Fruit fly (Drosophila melanogaster) whole organism, prepupa: ENCODE measurements around the gene Ogdh.

Source experiments
- Blimp-1 ChIP-seq: fragments of 200-800 bp; sonication (Bioruptor generic); optimal IDR thresholded peaks from 3 replicates; lab custom pipeline; 2017; ENCODE audit warnings: missing biosample characterization, missing genetic modification characterization, mild to moderate bottlenecking, moderate library complexity, missing genetic modification reagents
- CG10669 ChIP-seq: fragments of 200-800 bp; sonication (Bioruptor generic); optimal IDR thresholded peaks from 3 replicates; lab custom pipeline; 2018; ENCODE audit warnings: missing biosample characterization, mild to moderate bottlenecking, missing genetic modification characterization, moderate library complexity
- CG11294 ChIP-seq: fragments of 200-800 bp; sonication (Bioruptor generic); IDR thresholded peaks from 2 replicates; pipeline ENCODE4 v1.3.6; 2022; ENCODE audit warnings: missing biosample characterization, missing genetic modification characterization
- CG11902 ChIP-seq: fragments of 200-800 bp; sonication (Bioruptor generic); optimal IDR thresholded peaks from 3 replicates; lab custom pipeline; 2016; ENCODE audit warnings: missing biosample characterization, missing genetic modification characterization
- CG1621 ChIP-seq: fragments of 200-800 bp; sonication (Bioruptor generic); optimal IDR thresholded peaks from 3 replicates; lab custom pipeline; 2018; ENCODE audit warnings: missing biosample characterization, mild to moderate bottlenecking, missing genetic modification characterization
- CG16779 ChIP-seq: fragments of 200-800 bp; sonication (Bioruptor generic); optimal IDR thresholded peaks from 3 replicates; lab custom pipeline; 2017; ENCODE audit warnings: missing biosample characterization, mild to moderate bottlenecking, missing genetic modification characterization
- CG3032 ChIP-seq: fragments of 200-800 bp; optimal IDR thresholded peaks from 2 replicates; lab custom pipeline; 2019; ENCODE audit warnings: missing biosample characterization, mild to moderate bottlenecking, missing genetic modification characterization, moderate library complexity
- CG31627 ChIP-seq: fragments of 200-800 bp; sonication (Bioruptor generic); optimal IDR thresholded peaks from 3 replicates; lab custom pipeline; 2016; ENCODE audit warnings: missing biosample characterization, missing genetic modification characterization
- CG34406 ChIP-seq: fragments of 200-800 bp; sonication (Bioruptor generic); optimal IDR thresholded peaks from 3 replicates; lab custom pipeline; 2016; ENCODE audit warnings: missing biosample characterization, missing genetic modification characterization
- CG3919 ChIP-seq: fragments of 200-800 bp; sonication (Bioruptor generic); optimal IDR thresholded peaks from 3 replicates; lab custom pipeline; 2016; ENCODE audit warnings: missing biosample characterization, missing genetic modification characterization
- CG4318 ChIP-seq: fragments of 200-800 bp; sonication (Bioruptor generic); optimal IDR thresholded peaks from 3 replicates; lab custom pipeline; 2017; ENCODE audit warnings: missing biosample characterization, mild to moderate bottlenecking, missing genetic modification characterization
- CG6163 ChIP-seq: fragments of 200-800 bp; sonication (Bioruptor generic); IDR thresholded peaks from 3 replicates; pipeline ENCODE4 v1.3.6; 2022; ENCODE audit warnings: missing biosample characterization, missing genetic modification characterization
- CG6792 ChIP-seq: fragments of 200-800 bp; sonication (Bioruptor generic); optimal IDR thresholded peaks from 3 replicates; lab custom pipeline; 2016; ENCODE audit warnings: missing biosample characterization, missing genetic modification characterization
- CG6808 ChIP-seq: fragments of 200-800 bp; sonication (Bioruptor generic); optimal IDR thresholded peaks from 3 replicates; lab custom pipeline; 2017; ENCODE audit warnings: missing biosample characterization, missing genetic modification characterization, mild to moderate bottlenecking, moderate library complexity, missing genetic modification reagents
- CG8119 ChIP-seq: fragments of 200-800 bp; sonication (Bioruptor generic); IDR thresholded peaks from 3 replicates; pipeline ENCODE4 v1.3.6; 2022; ENCODE audit warnings: missing biosample characterization, missing genetic modification characterization
- Eip78C ChIP-seq: fragments of 200-800 bp; sonication (Bioruptor generic); peaks from one replicate; lab custom pipeline; 2016; ENCODE audit warnings: missing biosample characterization, missing genetic modification characterization
- Eip93F ChIP-seq: fragments of 200-800 bp; sonication (Bioruptor generic); optimal IDR thresholded peaks from 2 replicates; lab custom pipeline; 2016; ENCODE audit warnings: missing biosample characterization, mild to moderate bottlenecking, missing genetic modification characterization
- Ets96B ChIP-seq: fragments of 200-800 bp; optimal IDR thresholded peaks from 2 replicates; lab custom pipeline; 2019; ENCODE audit warnings: missing biosample characterization, mild to moderate bottlenecking, missing genetic modification characterization, moderate library complexity
- Gug ChIP-seq: fragments of 200-800 bp; sonication (Bioruptor generic); IDR thresholded peaks from 2 replicates; pipeline ENCODE4 v1.3.6; 2022; ENCODE audit warnings: missing biosample characterization, missing genetic modification characterization
- Hr39 ChIP-seq: fragments of 200-800 bp; sonication (Bioruptor generic); optimal IDR thresholded peaks from 2 replicates; lab custom pipeline; 2016; ENCODE audit warnings: missing biosample characterization, missing genetic modification characterization
- Hr4 ChIP-seq: fragments of 200-800 bp; sonication (Bioruptor generic); optimal IDR thresholded peaks from 3 replicates; lab custom pipeline; 2016; ENCODE audit warnings: missing biosample characterization, missing genetic modification characterization
- Lpt ChIP-seq: fragments of 200-800 bp; sonication (Bioruptor generic); optimal IDR thresholded peaks from 3 replicates; lab custom pipeline; 2016; ENCODE audit warnings: missing biosample characterization, missing genetic modification characterization
- Met ChIP-seq: fragments of 200-800 bp; sonication (Bioruptor generic); optimal IDR thresholded peaks from 3 replicates; lab custom pipeline; 2016; ENCODE audit warnings: missing biosample characterization, missing genetic modification characterization
- OdsH ChIP-seq: fragments of 200-800 bp; sonication (Bioruptor generic); optimal IDR thresholded peaks from 3 replicates; lab custom pipeline; 2016; ENCODE audit warnings: missing biosample characterization, missing genetic modification characterization
- Sox102F ChIP-seq: fragments of 200-800 bp; sonication (Bioruptor generic); optimal IDR thresholded peaks from 2 replicates; lab custom pipeline; 2016; ENCODE audit warnings: missing biosample characterization, mild to moderate bottlenecking, missing genetic modification characterization
- Sox14 ChIP-seq: fragments of 200-800 bp; sonication (Bioruptor generic); optimal IDR thresholded peaks from 3 replicates; lab custom pipeline; 2016; ENCODE audit warnings: missing biosample characterization, missing genetic modification characterization
- Sox15 ChIP-seq: fragments of 200-800 bp; sonication (Bioruptor generic); optimal IDR thresholded peaks from 3 replicates; lab custom pipeline; 2016; ENCODE audit warnings: missing biosample characterization, missing genetic modification characterization
- dac ChIP-seq: fragments of 200-800 bp; sonication (Bioruptor generic); optimal IDR thresholded peaks from 2 replicates; lab custom pipeline; 2017; ENCODE audit warnings: missing biosample characterization, mild to moderate bottlenecking, missing genetic modification characterization
- eg ChIP-seq: fragments of 200-800 bp; sonication (Bioruptor generic); IDR thresholded peaks from 3 replicates; pipeline ENCODE4 v1.3.6; 2022; ENCODE audit warnings: missing biosample characterization, missing genetic modification characterization
- esn ChIP-seq: fragments of 200-800 bp; sonication (Bioruptor generic); optimal IDR thresholded peaks from 2 replicates; lab custom pipeline; 2016; ENCODE audit warnings: missing biosample characterization, mild to moderate bottlenecking, missing genetic modification characterization, moderate library complexity
- fd59A ChIP-seq: fragments of 200-800 bp; sonication (Bioruptor generic); optimal IDR thresholded peaks from 2 replicates; lab custom pipeline; 2017; ENCODE audit warnings: missing biosample characterization, mild to moderate bottlenecking, missing genetic modification characterization, missing genetic modification reagents
- fkh ChIP-seq: fragments of 200-800 bp; sonication (Bioruptor generic); optimal IDR thresholded peaks from 3 replicates; lab custom pipeline; 2017; ENCODE audit warnings: missing biosample characterization, mild to moderate bottlenecking, missing genetic modification characterization, moderate library complexity
- lz ChIP-seq: fragments of 200-800 bp; sonication (Bioruptor generic); optimal IDR thresholded peaks from 3 replicates; lab custom pipeline; 2016; ENCODE audit warnings: missing biosample characterization, missing genetic modification characterization
- net ChIP-seq: fragments of 200-800 bp; sonication (Bioruptor generic); optimal IDR thresholded peaks from 3 replicates; lab custom pipeline; 2016; ENCODE audit warnings: missing biosample characterization, missing genetic modification characterization
- pdm3 ChIP-seq: fragments of 200-800 bp; sonication (Bioruptor generic); optimal IDR thresholded peaks from 3 replicates; lab custom pipeline; 2016; ENCODE audit warnings: missing biosample characterization, missing genetic modification characterization
- salr ChIP-seq, 2 experiments: fragments of 200-800 bp; sonication (Bioruptor generic); optimal IDR thresholded peaks; 3 replicates each; lab custom pipeline; 2016 to 2018; ENCODE audit warnings: missing biosample characterization in 2 of 2, missing genetic modification characterization in 2 of 2, mild to moderate bottlenecking in 1 of 2
- ss ChIP-seq, 2 experiments: fragments of 200-800 bp; sonication (Bioruptor generic); optimal IDR thresholded peaks; 2 replicates in 1 of 2; 3 replicates in 1 of 2; lab custom pipeline; 2017 to 2018; ENCODE audit warnings: mild to moderate bottlenecking in 2 of 2, missing biosample characterization in 2 of 2, missing genetic modification characterization in 2 of 2, moderate library complexity in 1 of 2
- svp ChIP-seq: fragments of 200-800 bp; sonication (Bioruptor generic); peaks from one replicate; lab custom pipeline; 2016; ENCODE audit warnings: missing biosample characterization, missing genetic modification characterization
- topi ChIP-seq: fragments of 200-800 bp; sonication (Bioruptor generic); optimal IDR thresholded peaks from 3 replicates; lab custom pipeline; 2016; ENCODE audit warnings: missing biosample characterization, missing genetic modification characterization
- vri ChIP-seq: fragments of 200-800 bp; sonication (Bioruptor generic); optimal IDR thresholded peaks from 3 replicates; lab custom pipeline; 2016; ENCODE audit warnings: missing biosample characterization, mild to moderate bottlenecking, missing genetic modification characterization

Ogdh gene

dm6 chr3L:17007041-17007471 is 52.4 kb downstream of the Ogdh start (continued):
- TF ChIP-seq CG34406 (GFP tag; lab: Kevin White, UChicago) (peak; percentile 43), CG11902 (GFP tag; lab: Kevin White, UChicago) (peak; percentile 47), Ets96B (tag; lab: Kevin White, UChicago) (peak; percentile 50), svp (GFP tag; lab: Kevin White, UChicago) (peak; percentile 81), lz (peak; percentile 32), Sox15 (GFP tag; lab: Kevin White, UChicago) (peak; percentile 44), CG1621 (tag; lab: Kevin White, UChicago) (peak; percentile 11), CG4318 (peak; percentile 44)
- TF ChIP-seq, all 60 proteins: peak for 53

- TF ChIP-seq Sox14 (GFP tag; lab: Kevin White, UChicago) (no peak), fkh (GFP tag; lab: Kevin White, UChicago) (peak; percentile 58)
These were observed 52.9 kb downstream of the Ogdh start for dm6 chr3L:17007496-17007895.

dm6 chr3L:17007945-17008344 is 53.3 kb downstream of the Ogdh start:
- TF ChIP-seq Sox102F (GFP tag; lab: Kevin White, UChicago) (no peak), CG6163 (GFP tag; lab: Robert Waterston, UW) (no peak), CG3032 (tag; lab: Kevin White, UChicago) (no peak), CG11294 (GFP tag; lab: Robert Waterston, UW) (no peak)

- TF ChIP-seq Eip93F (GFP tag; lab: Kevin White, UChicago) (peak; percentile 65), CG10669 (no peak), Sox14 (GFP tag; lab: Kevin White, UChicago) (no peak), topi (GFP tag; lab: Kevin White, UChicago) (no peak), Eip78C (GFP tag; lab: Kevin White, UChicago) (peak; percentile 39), Gug (GFP tag; lab: Robert Waterston, UW) (no peak), lz (no peak), net (GFP tag; lab: Kevin White, UChicago) (no peak), svp (GFP tag; lab: Kevin White, UChicago) (peak; percentile 42), CG6792 (GFP tag; lab: Kevin White, UChicago) (no peak), salr (GFP tag; optimal IDR thresholded peaks at IDR 0.05; lab: Kevin White, UChicago) (no peak), vri (GFP tag; lab: Kevin White, UChicago) (peak; percentile 74), Blimp-1 (GFP tag; lab: Kevin White, UChicago) (no peak), CG11902 (GFP tag; lab: Kevin White, UChicago) (no peak), eg (GFP tag; lab: Robert Waterston, UW) (no peak), CG3919 (no peak), Ets96B (tag; lab: Kevin White, UChicago) (no peak), fkh (GFP tag; lab: Kevin White, UChicago) (peak; percentile 41), CG31627 (GFP tag; lab: Kevin White, UChicago) (no peak), CG34406 (GFP tag; lab: Kevin White, UChicago) (no peak), Hr39 (GFP tag; lab: Kevin White, UChicago) (no peak), OdsH (GFP tag; lab: Kevin White, UChicago) (no peak), esn (GFP tag; lab: Kevin White, UChicago) (no peak), pdm3 (no peak), Sox15 (GFP tag; lab: Kevin White, UChicago) (no peak), dac (GFP tag; lab: Kevin White, UChicago) (no peak), Lpt (GFP tag; lab: Kevin White, UChicago) (no peak), CG6163 (GFP tag; lab: Robert Waterston, UW) (0 out of 3 replicates have a peak, but pooled peaks have one; percentile 21), ss (GFP tag; optimal IDR thresholded peaks at IDR 0.05; lab: Kevin White, UChicago) (no peak), fd59A (GFP tag; lab: Kevin White, UChicago) (no peak), CG11294 (GFP tag; lab: Robert Waterston, UW) (no peak), CG8119 (GFP tag; lab: Robert Waterston, UW) (no peak), Met (no peak), CG16779 (tag; lab: Kevin White, UChicago) (no peak), CG6808 (GFP tag; lab: Kevin White, UChicago) (no peak), Hr4 (no peak)
These were observed 54.3 kb downstream of the Ogdh start for dm6 chr3L:17008911-17009364.
